Fruit fly (Drosophila melanogaster) whole organism, prepupa: Measurements from ENCODE around the gene CG42460.

Experiments used
- Blimp-1 ChIP-seq: fragments of 200-800 bp; sonication (Bioruptor generic); optimal IDR thresholded peaks from 3 replicates; lab custom pipeline; 2017; ENCODE audit warnings: missing biosample characterization, missing genetic modification characterization, mild to moderate bottlenecking, moderate library complexity, missing genetic modification reagents
- CG10669 ChIP-seq: fragments of 200-800 bp; sonication (Bioruptor generic); optimal IDR thresholded peaks from 3 replicates; lab custom pipeline; 2018; ENCODE audit warnings: missing biosample characterization, mild to moderate bottlenecking, missing genetic modification characterization, moderate library complexity
- CG11294 ChIP-seq: fragments of 200-800 bp; sonication (Bioruptor generic); IDR thresholded peaks from 2 replicates; pipeline ENCODE4 v1.3.6; 2022; ENCODE audit warnings: missing biosample characterization, missing genetic modification characterization
- CG15336 ChIP-seq: fragments of 200-800 bp; sonication (Bioruptor generic); IDR thresholded peaks from 2 replicates; pipeline ENCODE4 v1.3.6; 2022; ENCODE audit warnings: missing biosample characterization, missing genetic modification characterization
- CG16779 ChIP-seq: fragments of 200-800 bp; sonication (Bioruptor generic); optimal IDR thresholded peaks from 3 replicates; lab custom pipeline; 2017; ENCODE audit warnings: missing biosample characterization, mild to moderate bottlenecking, missing genetic modification characterization
- CG32006 ChIP-seq: fragments of 200-800 bp; sonication (Bioruptor generic); optimal IDR thresholded peaks from 3 replicates; lab custom pipeline; 2017; ENCODE audit warnings: missing biosample characterization, mild to moderate bottlenecking, missing genetic modification characterization
- CG4318 ChIP-seq: fragments of 200-800 bp; sonication (Bioruptor generic); optimal IDR thresholded peaks from 3 replicates; lab custom pipeline; 2017; ENCODE audit warnings: missing biosample characterization, mild to moderate bottlenecking, missing genetic modification characterization
- CG6163 ChIP-seq: fragments of 200-800 bp; sonication (Bioruptor generic); IDR thresholded peaks from 3 replicates; pipeline ENCODE4 v1.3.6; 2022; ENCODE audit warnings: missing biosample characterization, missing genetic modification characterization
- CG6276 ChIP-seq: fragments of 200-800 bp; sonication (Bioruptor generic); optimal IDR thresholded peaks from 2 replicates; lab custom pipeline; 2017; ENCODE audit warnings: missing biosample characterization, mild to moderate bottlenecking, missing genetic modification characterization
- CG6792 ChIP-seq: fragments of 200-800 bp; sonication (Bioruptor generic); optimal IDR thresholded peaks from 3 replicates; lab custom pipeline; 2016; ENCODE audit warnings: missing biosample characterization, missing genetic modification characterization
- CG8119 ChIP-seq: fragments of 200-800 bp; sonication (Bioruptor generic); IDR thresholded peaks from 3 replicates; pipeline ENCODE4 v1.3.6; 2022; ENCODE audit warnings: missing biosample characterization, missing genetic modification characterization
- CG8319 ChIP-seq: fragments of 200-800 bp; sonication (Bioruptor generic); optimal IDR thresholded peaks from 3 replicates; lab custom pipeline; 2016; ENCODE audit warnings: missing biosample characterization, missing genetic modification characterization
- CG9139 ChIP-seq: fragments of 200-800 bp; sonication (Bioruptor generic); optimal IDR thresholded peaks from 3 replicates; lab custom pipeline; 2017; ENCODE audit warnings: missing biosample characterization, mild to moderate bottlenecking, missing genetic modification characterization
- Eip75B ChIP-seq: fragments of 200-800 bp; sonication (Bioruptor generic); optimal IDR thresholded peaks from 3 replicates; lab custom pipeline; 2016; ENCODE audit warnings: missing biosample characterization, missing genetic modification characterization
- Eip78C ChIP-seq: fragments of 200-800 bp; sonication (Bioruptor generic); peaks from one replicate; lab custom pipeline; 2016; ENCODE audit warnings: missing biosample characterization, missing genetic modification characterization
- Eip93F ChIP-seq: fragments of 200-800 bp; sonication (Bioruptor generic); optimal IDR thresholded peaks from 2 replicates; lab custom pipeline; 2016; ENCODE audit warnings: missing biosample characterization, mild to moderate bottlenecking, missing genetic modification characterization
- Ets21C ChIP-seq: fragments of 200-800 bp; sonication (Bioruptor generic); optimal IDR thresholded peaks from 3 replicates; lab custom pipeline; 2016; ENCODE audit warnings: missing biosample characterization, missing genetic modification characterization
- Ets96B ChIP-seq: fragments of 200-800 bp; optimal IDR thresholded peaks from 2 replicates; lab custom pipeline; 2019; ENCODE audit warnings: missing biosample characterization, mild to moderate bottlenecking, missing genetic modification characterization, moderate library complexity
- Gug ChIP-seq: fragments of 200-800 bp; sonication (Bioruptor generic); IDR thresholded peaks from 2 replicates; pipeline ENCODE4 v1.3.6; 2022; ENCODE audit warnings: missing biosample characterization, missing genetic modification characterization
- Hr38 ChIP-seq: sonication (Bioruptor generic); optimal IDR thresholded peaks from 2 replicates; lab custom pipeline; 2016; ENCODE audit warnings: missing biosample characterization, missing genetic modification characterization
- Hr39 ChIP-seq: fragments of 200-800 bp; sonication (Bioruptor generic); optimal IDR thresholded peaks from 2 replicates; lab custom pipeline; 2016; ENCODE audit warnings: missing biosample characterization, missing genetic modification characterization
- Hr4 ChIP-seq: fragments of 200-800 bp; sonication (Bioruptor generic); optimal IDR thresholded peaks from 3 replicates; lab custom pipeline; 2016; ENCODE audit warnings: missing biosample characterization, missing genetic modification characterization
- Lpt ChIP-seq: fragments of 200-800 bp; sonication (Bioruptor generic); optimal IDR thresholded peaks from 3 replicates; lab custom pipeline; 2016; ENCODE audit warnings: missing biosample characterization, missing genetic modification characterization
- OdsH ChIP-seq: fragments of 200-800 bp; sonication (Bioruptor generic); optimal IDR thresholded peaks from 3 replicates; lab custom pipeline; 2016; ENCODE audit warnings: missing biosample characterization, missing genetic modification characterization
- Sox102F ChIP-seq: fragments of 200-800 bp; sonication (Bioruptor generic); optimal IDR thresholded peaks from 2 replicates; lab custom pipeline; 2016; ENCODE audit warnings: missing biosample characterization, mild to moderate bottlenecking, missing genetic modification characterization
- achi ChIP-seq: fragments of 200-800 bp; sonication (Bioruptor generic); optimal IDR thresholded peaks from 3 replicates; lab custom pipeline; 2016; ENCODE audit warnings: missing biosample characterization, missing genetic modification characterization
- acj6 ChIP-seq: fragments of 200-800 bp; sonication (Bioruptor generic); optimal IDR thresholded peaks from 3 replicates; lab custom pipeline; 2016; ENCODE audit warnings: missing biosample characterization, missing genetic modification characterization
- cyc ChIP-seq: fragments of 200-800 bp; sonication (Bioruptor generic); optimal IDR thresholded peaks from 3 replicates; lab custom pipeline; 2016; ENCODE audit warnings: missing biosample characterization, missing genetic modification characterization
- dac ChIP-seq: fragments of 200-800 bp; sonication (Bioruptor generic); optimal IDR thresholded peaks from 2 replicates; lab custom pipeline; 2017; ENCODE audit warnings: missing biosample characterization, mild to moderate bottlenecking, missing genetic modification characterization
- dsx ChIP-seq: fragments of 200-800 bp; optimal IDR thresholded peaks from 3 replicates; lab custom pipeline; 2019; ENCODE audit warnings: missing biosample characterization, mild to moderate bottlenecking, missing genetic modification characterization, moderate library complexity; ENCODE audit not compliant: poor library complexity, severe bottlenecking
- eg ChIP-seq: fragments of 200-800 bp; sonication (Bioruptor generic); IDR thresholded peaks from 3 replicates; pipeline ENCODE4 v1.3.6; 2022; ENCODE audit warnings: missing biosample characterization, missing genetic modification characterization
- esn ChIP-seq: fragments of 200-800 bp; sonication (Bioruptor generic); optimal IDR thresholded peaks from 2 replicates; lab custom pipeline; 2016; ENCODE audit warnings: missing biosample characterization, mild to moderate bottlenecking, missing genetic modification characterization, moderate library complexity
- fd59A ChIP-seq: fragments of 200-800 bp; sonication (Bioruptor generic); optimal IDR thresholded peaks from 2 replicates; lab custom pipeline; 2017; ENCODE audit warnings: missing biosample characterization, mild to moderate bottlenecking, missing genetic modification characterization, missing genetic modification reagents
- fkh ChIP-seq: fragments of 200-800 bp; sonication (Bioruptor generic); optimal IDR thresholded peaks from 3 replicates; lab custom pipeline; 2017; ENCODE audit warnings: missing biosample characterization, mild to moderate bottlenecking, missing genetic modification characterization, moderate library complexity
- net ChIP-seq: fragments of 200-800 bp; sonication (Bioruptor generic); optimal IDR thresholded peaks from 3 replicates; lab custom pipeline; 2016; ENCODE audit warnings: missing biosample characterization, missing genetic modification characterization
- spab ChIP-seq: fragments of 200-800 bp; sonication (Bioruptor generic); optimal IDR thresholded peaks from 2 replicates; lab custom pipeline; 2017; ENCODE audit warnings: missing biosample characterization, mild to moderate bottlenecking, missing genetic modification characterization, missing genetic modification reagents
- ss ChIP-seq, 2 experiments: fragments of 200-800 bp; sonication (Bioruptor generic); optimal IDR thresholded peaks; 2 replicates in 1 of 2; 3 replicates in 1 of 2; lab custom pipeline; 2017 to 2018; ENCODE audit warnings: mild to moderate bottlenecking in 2 of 2, missing biosample characterization in 2 of 2, missing genetic modification characterization in 2 of 2, moderate library complexity in 1 of 2
- svp ChIP-seq: fragments of 200-800 bp; sonication (Bioruptor generic); peaks from one replicate; lab custom pipeline; 2016; ENCODE audit warnings: missing biosample characterization, missing genetic modification characterization
- topi ChIP-seq: fragments of 200-800 bp; sonication (Bioruptor generic); optimal IDR thresholded peaks from 3 replicates; lab custom pipeline; 2016; ENCODE audit warnings: missing biosample characterization, missing genetic modification characterization
- vri ChIP-seq: fragments of 200-800 bp; sonication (Bioruptor generic); optimal IDR thresholded peaks from 3 replicates; lab custom pipeline; 2016; ENCODE audit warnings: missing biosample characterization, mild to moderate bottlenecking, missing genetic modification characterization

The CG42460 gene

dm6 chr2L:3372483-3372929 is 15.8 kb downstream of the CG42460 start (continued):
- TF ChIP-seq achi (peak; percentile 13), acj6 (GFP tag; lab: Kevin White, UChicago) (peak; percentile 11), Hr38 (no peak), spab (GFP tag; lab: Kevin White, UChicago) (no peak), dsx (no peak), Ets21C (no peak), cyc (GFP tag; lab: Kevin White, UChicago) (peak; percentile 15), topi (GFP tag; lab: Kevin White, UChicago) (peak; percentile 16), Sox102F (peak; percentile 1), Hr4 (GFP tag; lab: Kevin White, UChicago) (peak; percentile 46), Eip78C (GFP tag; lab: Kevin White, UChicago) (peak; percentile 73), CG6276 (GFP tag; lab: Kevin White, UChicago) (peak; percentile 41), Ets96B (tag; lab: Kevin White, UChicago) (peak; percentile 31), net (GFP tag; lab: Kevin White, UChicago) (peak; percentile 24), CG8319 (GFP tag; lab: Kevin White, UChicago) (no peak), CG9139 (GFP tag; lab: Kevin White, UChicago) (no peak), OdsH (GFP tag; lab: Kevin White, UChicago) (peak; percentile 39), fkh (GFP tag; lab: Kevin White, UChicago) (no peak), Lpt (no peak)

- TF ChIP-seq CG32006 (peak; percentile 24), svp (peak; percentile 65), cyc (GFP tag; lab: Kevin White, UChicago) (no peak), topi (GFP tag; lab: Kevin White, UChicago) (no peak), vri (GFP tag; lab: Kevin White, UChicago) (peak; percentile 91), Eip93F (GFP tag; lab: Kevin White, UChicago) (peak; percentile 36), Hr39 (GFP tag; lab: Kevin White, UChicago) (no peak), CG6792 (GFP tag; lab: Kevin White, UChicago) (no peak), Blimp-1 (GFP tag; lab: Kevin White, UChicago) (no peak)
- TF ChIP-seq, all 60 proteins: peak for 4
Observed at dm6 chr2L:3371776-3372383, 16.4 kb downstream of the CG42460 start.

- TF ChIP-seq CG11294 (peak; percentile 53; the same call in 1 of the 2 replicates), achi (no peak), CG15336 (GFP tag; lab: Robert Waterston, UW) (peak; percentile 59), CG6792 (GFP tag; lab: Kevin White, UChicago) (no peak), CG8119 (GFP tag; lab: Robert Waterston, UW) (peak; percentile 60; the same call in 1 of the 3 replicates), fkh (GFP tag; lab: Kevin White, UChicago) (no peak), CG16779 (tag; lab: Kevin White, UChicago) (peak; percentile 24), Eip75B (peak; percentile 0), Hr39 (GFP tag; lab: Kevin White, UChicago) (no peak), Ets96B (tag; lab: Kevin White, UChicago) (peak; percentile 20), dac (GFP tag; lab: Kevin White, UChicago) (peak; percentile 51), CG10669 (GFP tag; lab: Kevin White, UChicago) (peak; percentile 29), ss (GFP tag; optimal IDR thresholded peaks at IDR 0.05; lab: Kevin White, UChicago) (no peak), CG32006 (peak; percentile 78), Ets21C (no peak), acj6 (GFP tag; lab: Kevin White, UChicago) (no peak), CG4318 (GFP tag; lab: Kevin White, UChicago) (peak; percentile 32), Lpt (no peak), Gug (GFP tag; lab: Robert Waterston, UW) (peak; percentile 68), fd59A (GFP tag; lab: Kevin White, UChicago) (peak; percentile 12), eg (no peak; the same call in 1 of the 3 replicates), Hr4 (GFP tag; lab: Kevin White, UChicago) (peak; percentile 43), svp (peak; percentile 19), CG6163 (GFP tag; lab: Robert Waterston, UW) (peak; percentile 62), esn (no peak), CG6276 (GFP tag; lab: Kevin White, UChicago) (peak; percentile 37), Eip78C (GFP tag; lab: Kevin White, UChicago) (peak; percentile 38)
Observed at dm6 chr2L:3371340-3371739, 17.0 kb downstream of the CG42460 start.
